Worm (Caenorhabditis elegans) whole organism, midembryonic: ENCODE results near the gene cmk-1.
A peak's percentile ranks its signal among the peaks of the same experiment; 100 is the strongest.

Source experiments
- T22C8.4 ChIP-seq: fragments of 200-800 bp; sonication (Bioruptor generic); IDR thresholded peaks from 2 replicates; pipeline ENCODE4 v1.3.6; 2022; ENCODE audit warnings: missing genetic modification characterization, missing compliant biosample characterization
- cog-1 ChIP-seq: sonication (generic microtip); optimal IDR thresholded peaks from 2 replicates; lab custom pipeline; 2016; ENCODE audit warnings: missing genetic modification characterization, missing compliant biosample characterization
- flt-1 ChIP-seq: fragments of 200-800 bp; sonication (Bioruptor generic); IDR thresholded peaks from 2 replicates; pipeline ENCODE4 v1.3.6; 2022; ENCODE audit warnings: missing genetic modification characterization, missing compliant biosample characterization
- klf-2 ChIP-seq: fragments of 200-800 bp; sonication (Bioruptor generic); conservative IDR thresholded peaks from 2 replicates; pipeline ENCODE4 v1.3.6; 2022; ENCODE audit warnings: missing genetic modification reagents, missing genetic modification characterization, missing compliant biosample characterization
- med-1 ChIP-seq: sonication (generic microtip); optimal IDR thresholded peaks from 2 replicates; lab custom pipeline; 2017; ENCODE audit warnings: missing genetic modification characterization, mild to moderate bottlenecking, missing compliant biosample characterization, antibody characterized with exemption, missing genetic modification reagents; ENCODE audit not compliant: insufficient read depth
- ref-1 ChIP-seq: fragments of 200-800 bp; sonication (Bioruptor generic); conservative IDR thresholded peaks from 2 replicates; pipeline ENCODE4 v1.3.6; 2022; ENCODE audit warnings: missing genetic modification reagents, missing genetic modification characterization, missing compliant biosample characterization
- tab-1 ChIP-seq: fragments of 200-800 bp; sonication (Bioruptor generic); IDR thresholded peaks from 2 replicates; pipeline ENCODE4 v1.3.6; 2022; ENCODE audit warnings: missing genetic modification characterization, missing compliant biosample characterization
- ztf-23 ChIP-seq: fragments of 200-800 bp; sonication (Bioruptor generic); IDR thresholded peaks from 2 replicates; pipeline ENCODE4 v1.3.6; 2022; ENCODE audit warnings: missing genetic modification reagents, missing genetic modification characterization, missing compliant biosample characterization
- ztf-29 ChIP-seq: fragments of 200-800 bp; sonication (Bioruptor generic); IDR thresholded peaks from 2 replicates; pipeline ENCODE4 v1.3.6; 2022; ENCODE audit warnings: missing genetic modification reagents, missing genetic modification characterization, missing compliant biosample characterization

cmk-1 gene

DNA sequence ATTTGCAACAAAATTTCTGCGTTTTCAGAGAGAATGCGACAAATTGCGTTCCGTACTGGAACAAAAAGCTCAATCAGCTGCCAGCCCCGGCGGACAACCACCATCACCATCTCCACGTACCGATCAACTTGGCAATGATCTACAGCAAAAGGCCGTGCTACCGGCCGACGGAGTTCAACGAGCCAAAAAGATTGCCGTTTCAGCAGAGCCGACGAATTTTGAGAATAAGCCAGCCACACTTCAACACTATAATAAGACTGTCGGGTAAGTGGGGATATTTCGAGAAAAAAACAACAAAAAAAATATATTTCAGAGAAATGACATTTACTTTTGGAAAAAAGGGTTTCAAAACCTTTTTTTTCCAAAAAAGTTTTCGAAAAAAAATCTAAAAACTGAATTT is 38.4 kb downstream of the cmk-1 start:
- TF ChIP-seq flt-1 (GFP tag; lab: Robert Waterston, UW) (peak; percentile 14; the same call in 1 of the 2 replicates), ref-1 (no peak)

DNA sequence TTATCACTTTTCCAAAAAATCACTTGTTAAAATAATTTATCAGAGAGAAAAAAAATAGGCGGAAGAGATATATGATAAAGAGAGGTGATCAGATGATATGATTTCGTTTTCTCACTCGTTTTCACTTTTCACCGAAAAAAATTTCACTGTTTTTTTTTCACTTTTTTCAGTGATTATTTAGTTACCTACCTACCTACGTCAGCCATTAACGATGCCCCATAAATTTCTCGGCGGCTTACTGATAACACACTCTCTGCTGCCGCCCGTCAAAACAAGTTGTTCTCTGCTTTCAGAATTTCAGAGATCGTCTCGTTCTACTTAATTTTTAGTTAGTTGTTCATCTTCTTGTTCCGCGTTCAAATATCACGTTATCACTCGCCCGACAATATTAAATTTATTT is 42.6 kb downstream of the cmk-1 start:
- TF ChIP-seq T22C8.4 (GFP tag; lab: Robert Waterston, UW) (no peak), ztf-23 (GFP tag; lab: Robert Waterston, UW) (no peak), flt-1 (GFP tag; lab: Robert Waterston, UW) (no peak), klf-2 (GFP tag; lab: Robert Waterston, UW) (no peak), med-1 (GFP tag; lab: Kevin White, UChicago) (no peak), ref-1 (no peak), cog-1 (tag; lab: Kevin White, UChicago) (no peak), tab-1 (GFP tag; lab: Robert Waterston, UW) (no peak), ztf-29 (GFP tag; lab: Robert Waterston, UW) (no peak)

DNA sequence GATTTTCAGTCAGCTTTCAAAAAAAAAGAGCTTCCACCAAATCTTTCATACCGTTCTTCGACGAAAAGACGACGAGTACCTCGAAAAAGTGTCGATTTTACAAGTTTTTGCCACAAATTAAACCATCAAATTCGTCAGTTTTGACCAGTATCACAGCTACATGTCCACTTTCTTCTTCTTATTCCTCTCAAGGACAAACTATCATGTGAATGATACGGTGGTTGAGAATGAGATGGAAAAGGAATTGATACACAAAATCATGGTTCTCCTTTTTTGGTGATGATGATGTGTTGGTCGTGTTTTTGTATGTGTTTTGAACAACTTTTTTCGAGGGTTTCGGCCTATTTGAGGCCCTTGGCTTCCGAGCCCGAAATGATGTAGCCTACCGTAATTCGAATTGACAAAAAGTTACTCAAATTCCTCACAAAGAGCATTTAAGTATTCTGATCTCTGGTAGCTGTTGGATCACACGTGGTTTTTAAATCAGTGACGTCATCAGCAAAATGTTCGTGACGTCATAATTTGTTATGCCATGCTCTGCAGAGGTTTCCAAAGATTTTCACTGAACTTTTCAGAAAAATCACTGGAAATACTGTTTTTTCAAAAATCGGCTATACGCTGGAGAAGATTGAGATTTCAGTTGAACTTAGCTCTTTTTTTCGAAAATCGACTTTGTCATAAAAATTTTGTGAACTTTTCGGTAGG is 43.8 kb downstream of the cmk-1 start:
- TF ChIP-seq tab-1 (GFP tag; lab: Robert Waterston, UW) (no peak), T22C8.4 (GFP tag; lab: Robert Waterston, UW) (no peak), klf-2 (GFP tag; lab: Robert Waterston, UW) (no peak), ref-1 (no peak), med-1 (GFP tag; lab: Kevin White, UChicago) (no peak), ztf-29 (GFP tag; lab: Robert Waterston, UW) (no peak), flt-1 (GFP tag; lab: Robert Waterston, UW) (no peak), ztf-23 (GFP tag; lab: Robert Waterston, UW) (no peak), cog-1 (tag; lab: Kevin White, UChicago) (no peak)

DNA sequence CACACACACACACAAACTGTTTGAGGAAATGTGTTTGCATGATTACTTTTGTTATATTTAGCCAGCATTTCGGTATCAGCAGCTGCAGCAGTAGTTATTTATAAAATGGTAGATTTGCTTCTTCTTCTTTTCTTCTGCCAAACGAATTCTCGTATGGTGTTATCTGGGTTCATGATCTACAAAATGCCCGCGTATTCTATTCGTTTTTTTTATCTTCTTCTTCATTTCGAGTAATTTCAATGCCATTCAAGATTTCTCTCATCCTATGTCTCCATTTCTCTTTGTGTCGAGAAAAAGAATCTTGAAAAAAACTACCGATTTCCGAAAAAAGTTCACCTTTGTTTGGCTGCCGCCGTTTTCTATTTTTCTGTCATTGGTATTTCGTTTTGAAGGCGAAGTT is 44.7 kb downstream of the cmk-1 start:
- TF ChIP-seq med-1 (GFP tag; lab: Kevin White, UChicago) (no peak), ref-1 (no peak), T22C8.4 (GFP tag; lab: Robert Waterston, UW) (no peak), cog-1 (tag; lab: Kevin White, UChicago) (no peak), tab-1 (GFP tag; lab: Robert Waterston, UW) (no peak), ztf-23 (GFP tag; lab: Robert Waterston, UW) (no peak), ztf-29 (GFP tag; lab: Robert Waterston, UW) (no peak)

DNA sequence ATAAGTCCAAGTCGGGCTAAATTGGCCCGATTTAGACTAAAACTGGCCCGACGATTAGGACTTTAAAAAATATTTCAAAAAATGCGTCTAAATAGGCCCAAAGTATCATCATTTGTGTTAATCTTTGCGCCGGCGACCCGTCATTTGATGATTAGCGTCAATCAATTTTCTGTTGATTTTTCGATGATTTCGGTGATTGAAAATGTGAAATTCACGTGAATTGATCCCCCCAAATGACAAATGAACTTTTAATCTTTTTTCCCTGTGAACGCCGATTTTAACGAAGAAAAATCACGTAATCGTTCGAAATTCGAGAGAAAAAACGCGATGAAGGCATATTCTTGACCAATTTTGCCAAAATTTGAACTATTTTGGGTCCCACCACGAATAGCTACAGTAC is 47.8 kb downstream of the cmk-1 start:
- TF ChIP-seq cog-1 (tag; lab: Kevin White, UChicago) (no peak), ref-1 (no peak), med-1 (GFP tag; lab: Kevin White, UChicago) (no peak), tab-1 (GFP tag; lab: Robert Waterston, UW) (no peak), ztf-29 (GFP tag; lab: Robert Waterston, UW) (no peak), flt-1 (GFP tag; lab: Robert Waterston, UW) (no peak), ztf-23 (GFP tag; lab: Robert Waterston, UW) (no peak), klf-2 (GFP tag; lab: Robert Waterston, UW) (no peak), T22C8.4 (GFP tag; lab: Robert Waterston, UW) (no peak)

DNA sequence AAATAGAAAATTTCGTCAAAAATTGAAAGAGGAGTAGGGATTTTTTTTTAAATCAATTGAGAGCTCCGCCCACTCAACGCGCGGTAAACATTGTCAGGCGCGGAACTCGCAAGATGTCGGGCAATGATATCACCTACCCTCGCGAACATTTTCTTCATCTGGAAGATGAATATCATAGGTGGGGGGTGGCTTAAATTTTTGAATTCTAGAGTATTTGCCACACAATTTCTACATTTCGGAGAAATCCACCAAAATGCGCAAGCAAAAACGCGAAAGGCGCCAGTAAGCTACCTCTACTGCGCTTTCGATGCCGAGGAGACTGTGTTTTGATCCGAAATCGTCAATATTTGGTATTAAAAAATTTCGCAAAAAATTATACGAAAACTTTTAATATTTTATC is 54.2 kb downstream of the cmk-1 start:
- TF ChIP-seq tab-1 (GFP tag; lab: Robert Waterston, UW) (0 out of 2 replicates have a peak, but pooled peaks have one; percentile 34), ztf-23 (GFP tag; lab: Robert Waterston, UW) (no peak)
